Worm (Caenorhabditis elegans): ENCODE results near the gene rnh-1.1.

Gene rnh-1.1

ce11 chrII:7505005-7505404 lies 20.5 kb upstream of the rnh-1.1 start, which contains the start of gene C28F5.1 (continued):
- no peak for TF ChIP-seq T23F11.4 (GFP tag; optimal IDR thresholded peaks at IDR 0.05)

- no peak for TF ChIP-seq odd-2 (tag; optimal IDR thresholded peaks at IDR 0.05)
- TF ChIP-seq fax-1 (tag; optimal IDR thresholded peaks at IDR 0.05) = no peak
- no peak for TF ChIP-seq fkh-10 (GFP tag; optimal IDR thresholded peaks at IDR 0.05)
Observed at ce11 chrII:7519221-7519620, 6.3 kb upstream of the rnh-1.1 start, which contains the start of gene glb-9. TSS of gene glb-9 (minus strand) at chrII:7519321.

DNA sequence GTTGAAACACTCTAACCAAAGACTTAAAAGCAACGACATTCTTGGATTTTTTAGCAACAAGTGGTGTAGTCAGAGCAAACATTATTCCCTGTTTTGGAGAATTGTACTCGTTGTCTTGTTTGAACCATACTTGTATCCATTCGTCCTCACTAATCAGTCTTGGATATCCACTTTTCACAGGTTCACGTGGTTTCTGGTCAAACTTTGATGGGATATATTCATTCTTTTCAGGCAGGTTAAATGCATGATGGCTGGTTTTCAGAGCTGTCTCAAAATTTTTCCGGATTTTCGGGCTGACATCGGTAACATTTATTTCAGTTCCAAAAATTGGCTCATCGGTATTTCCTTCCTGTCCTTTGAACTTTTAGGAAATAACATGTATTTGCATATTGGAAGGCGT lies 4.1 kb upstream of the rnh-1.1 start:
- TF ChIP-seq rnt-1 (tag; optimal IDR thresholded peaks at IDR 0.05) (no peak), tbx-2 (tag; optimal IDR thresholded peaks at IDR 0.05) (no peak), ceh-30 (tag; optimal IDR thresholded peaks at IDR 0.05) (no peak), nhr-232 (tag; optimal IDR thresholded peaks at IDR 0.05) (no peak), ceh-9 (tag; optimal IDR thresholded peaks at IDR 0.05) (no peak), fkh-6 (tag; optimal IDR thresholded peaks at IDR 0.05) (no peak), hlh-30 (tag; optimal IDR thresholded peaks at IDR 0.05; ENCODE audit: insufficient read depth) (no peak), ceh-24 (tag; optimal IDR thresholded peaks at IDR 0.05) (no peak), ceh-22 (tag; optimal IDR thresholded peaks at IDR 0.05) (no peak), ceh-34 (tag; optimal IDR thresholded peaks at IDR 0.05) (no peak), fkh-10 (GFP tag; optimal IDR thresholded peaks at IDR 0.05) (no peak), unc-3 (GFP tag; conservative IDR thresholded peaks at IDR 0.05) (no peak), unc-3 (tag; optimal IDR thresholded peaks at IDR 0.05) (no peak), tbx-7 (tag; optimal IDR thresholded peaks at IDR 0.05) (no peak), unc-55 (GFP tag; optimal IDR thresholded peaks at IDR 0.05) (no peak), mec-3 (tag; optimal IDR thresholded peaks at IDR 0.05; ENCODE audit: borderline replicate concordance) (no peak)

- no peak for TF ChIP-seq elt-4 (tag; optimal IDR thresholded peaks at IDR 0.05)
- no peak for TF ChIP-seq zip-5 (tag; optimal IDR thresholded peaks at IDR 0.05)
- TF ChIP-seq odd-2 (tag; optimal IDR thresholded peaks at IDR 0.05) = no peak
- TF ChIP-seq pha-2 (tag; optimal IDR thresholded peaks at IDR 0.05) = no peak
- no peak for TF ChIP-seq tbx-7 (tag; optimal IDR thresholded peaks at IDR 0.05)
Observed at ce11 chrII:7523281-7523680, 2.3 kb upstream of the rnh-1.1 start, which contains the start of gene ZK1290.15. TSS of gene ZK1290.15 (plus strand) at chrII:7523581.

- TF ChIP-seq C08G9.2 (tag; optimal IDR thresholded peaks at IDR 0.05) (no peak), ttx-3 (tag; optimal IDR thresholded peaks at IDR 0.05) (no peak), tbx-7 (tag; optimal IDR thresholded peaks at IDR 0.05) (no peak), T23F11.4 (GFP tag; optimal IDR thresholded peaks at IDR 0.05) (no peak), ceh-6 (GFP tag; optimal IDR thresholded peaks at IDR 0.05) (no peak), Y22D7AL.16 (tag; optimal IDR thresholded peaks at IDR 0.05) (no peak), hlh-8 (tag; optimal IDR thresholded peaks at IDR 0.05) (no peak), C38D4.7 (GFP tag; optimal IDR thresholded peaks at IDR 0.05) (no peak), pros-1 (tag; optimal IDR thresholded peaks at IDR 0.05) (no peak)
Observed at ce11 chrII:7528210-7528609, 2.7 kb downstream of the rnh-1.1 start.

ce11 chrII:7529078-7529683 lies 3.6 kb downstream of the rnh-1.1 start, which contains the start of gene ZK1290.5:
TSS of gene ZK1290.5 (plus strand) at chrII:7529643.
- TF ChIP-seq ceh-9 (tag; optimal IDR thresholded peaks at IDR 0.05) (no peak), sox-4 (tag; optimal IDR thresholded peaks at IDR 0.05) (no peak), nhr-232 (tag; optimal IDR thresholded peaks at IDR 0.05) (no peak), rnt-1 (tag; optimal IDR thresholded peaks at IDR 0.05) (peak; percentile 54), ets-4 (tag; optimal IDR thresholded peaks at IDR 0.05) (peak; percentile 18), unc-55 (GFP tag; optimal IDR thresholded peaks at IDR 0.05) (peak; percentile 69), dve-1 (tag; optimal IDR thresholded peaks at IDR 0.05) (no peak), gmeb-2 (tag; optimal IDR thresholded peaks at IDR 0.05) (no peak), nfya-1 (tag; optimal IDR thresholded peaks at IDR 0.05) (peak; percentile 50), ceh-18 (tag; optimal IDR thresholded peaks at IDR 0.05) (peak; percentile 84), lin-11 (tag; optimal IDR thresholded peaks at IDR 0.05) (no peak), ama-1 (optimal IDR thresholded peaks at IDR 0.05) (no peak), pha-4 (tag; optimal IDR thresholded peaks at IDR 0.05) (no peak), F13H6.1 (tag; optimal IDR thresholded peaks at IDR 0.05) (peak; percentile 10), madf-2 (tag; optimal IDR thresholded peaks at IDR 0.05) (no peak), npax-4 (tag; optimal IDR thresholded peaks at IDR 0.05) (no peak), hlh-30 (tag; optimal IDR thresholded peaks at IDR 0.05; ENCODE audit: insufficient read depth) (peak; percentile 61), elt-2 (tag; optimal IDR thresholded peaks at IDR 0.05) (no peak)
